Fruit fly (Drosophila melanogaster): Measurements from ENCODE around the gene Setd3.

Gene Setd3

dm6 chrX:6997653-6998491 is 29.3 kb upstream of the Setd3 start (continued):
- TF ChIP-seq CG7271 (tag; optimal IDR thresholded peaks at IDR 0.05) (no peak), CG7556 (GFP tag; optimal IDR thresholded peaks at IDR 0.05) (peak; percentile 13), CG2202 (tag; optimal IDR thresholded peaks at IDR 0.05) (no peak), CG9215 (GFP tag; IDR thresholded peaks at IDR 0.05) (no peak), CG15269 (tag; optimal IDR thresholded peaks at IDR 0.05) (no peak), cwo (GFP tag; optimal IDR thresholded peaks at IDR 0.05) (no peak), Bdp1 (GFP tag; optimal IDR thresholded peaks at IDR 0.05) (no peak), CG15696 (tag; optimal IDR thresholded peaks at IDR 0.05) (peak; percentile 7), CG18619 (GFP tag; optimal IDR thresholded peaks at IDR 0.05) (no peak), NFAT (GFP tag; IDR thresholded peaks at IDR 0.05) (no peak), CG9437 (GFP tag; optimal IDR thresholded peaks at IDR 0.05) (peak; percentile 54), CG12744 (GFP tag; optimal IDR thresholded peaks at IDR 0.05) (no peak), CG6791 (GFP tag; IDR thresholded peaks at IDR 0.05; ENCODE audit: partially characterized antibody) (peak; percentile 70; the same call in 2 of the 3 replicates), Side (GFP tag; optimal IDR thresholded peaks at IDR 0.05) (no peak), Sox100B (GFP tag; optimal IDR thresholded peaks at IDR 0.05) (peak; percentile 50), CG32767 (GFP tag; IDR thresholded peaks at IDR 0.05) (no peak), CG14965 (GFP tag; optimal IDR thresholded peaks at IDR 0.05; ENCODE audit: borderline replicate concordance) (no peak), CoRest (tag; optimal IDR thresholded peaks at IDR 0.05) (peak; percentile 56), gt (GFP tag; IDR thresholded peaks at IDR 0.05) (no peak), pfk (GFP tag; optimal IDR thresholded peaks at IDR 0.05) (peak; percentile 51), CG1647 (GFP tag; optimal IDR thresholded peaks at IDR 0.05) (no peak), HHEX (GFP tag; optimal IDR thresholded peaks at IDR 0.05) (no peak), CG15601 (tag; optimal IDR thresholded peaks at IDR 0.05) (peak; percentile 55), bab2 (GFP tag; optimal IDR thresholded peaks at IDR 0.05) (peak; percentile 8), Ssrp (tag; optimal IDR thresholded peaks at IDR 0.05) (peak; percentile 35), Oaz (GFP tag; IDR thresholded peaks at IDR 0.05) (no peak), CG10462 (GFP tag; optimal IDR thresholded peaks at IDR 0.05) (no peak), yki (optimal IDR thresholded peaks at IDR 0.05) (no peak), dati (GFP tag; IDR thresholded peaks at IDR 0.05) (no peak), CG13775 (GFP tag; optimal IDR thresholded peaks at IDR 0.05) (peak; percentile 24), CG14014 (GFP tag; IDR thresholded peaks at IDR 0.05) (no peak), lbe (GFP tag; optimal IDR thresholded peaks at IDR 0.05) (no peak), salm (tag; optimal IDR thresholded peaks at IDR 0.05) (no peak), CG10274 (GFP tag; optimal IDR thresholded peaks at IDR 0.05) (no peak), Drgx (GFP tag; IDR thresholded peaks at IDR 0.05) (peak; percentile 85), tx (GFP tag; optimal IDR thresholded peaks at IDR 0.05) (no peak), Xrp1 (GFP tag; IDR thresholded peaks at IDR 0.05) (peak; percentile 47; the same call in 1 of the 2 replicates), slbo (GFP tag; IDR thresholded peaks at IDR 0.05) (no peak), Gsc (GFP tag; IDR thresholded peaks at IDR 0.05) (no peak), cad (GFP tag; optimal IDR thresholded peaks at IDR 0.05) (no peak), Asciz (GFP tag; optimal IDR thresholded peaks at IDR 0.05) (no peak), zen (tag; optimal IDR thresholded peaks at IDR 0.05) (peak; percentile 58), sr (GFP tag; IDR thresholded peaks at IDR 0.05) (no peak), CG31441 (GFP tag; IDR thresholded peaks at IDR 0.05) (no peak), CG33213 (GFP tag; optimal IDR thresholded peaks at IDR 0.05) (no peak), zf30C (GFP tag; optimal IDR thresholded peaks at IDR 0.05) (no peak), Lhr (GFP tag; optimal IDR thresholded peaks at IDR 0.05) (peak; percentile 19), al (GFP tag; IDR thresholded peaks at IDR 0.05) (no peak), Sry-β (GFP tag; optimal IDR thresholded peaks at IDR 0.05) (peak; percentile 30), unpg (GFP tag; optimal IDR thresholded peaks at IDR 0.05) (peak; percentile 4)
